Fruit fly (Drosophila melanogaster) whole organism, wandering third instar larva: ENCODE measurements around the gene Osbp.

Experiments
- CG9705 ChIP-seq: fragments of 200-800 bp; sonication (Bioruptor generic); optimal IDR thresholded peaks from 2 replicates; lab custom pipeline; 2018; ENCODE audit warnings: missing biosample characterization, mild to moderate bottlenecking, missing genetic modification characterization
- CrebA ChIP-seq: fragments of 200-800 bp; sonication (Bioruptor generic); optimal IDR thresholded peaks from 2 replicates; lab custom pipeline; 2016; ENCODE audit warnings: missing biosample characterization, mild to moderate bottlenecking, missing genetic modification characterization, borderline replicate concordance
- Dfd ChIP-seq: fragments of >200 bp; optimal IDR thresholded peaks from 2 replicates; lab custom pipeline; 2017; ENCODE audit warnings: missing biosample characterization, missing genetic modification characterization
- Dif ChIP-seq: fragments of 200-275, 200-300 bp; sonication (Bioruptor generic); optimal IDR thresholded peaks from 2 replicates; lab custom pipeline; 2018; ENCODE audit warnings: missing biosample characterization, missing genetic modification characterization; ENCODE audit not compliant: partially characterized antibody
- GATAd ChIP-seq: sonication (Bioruptor generic); optimal IDR thresholded peaks from 2 replicates; lab custom pipeline; 2016; ENCODE audit warnings: missing biosample characterization, missing genetic modification characterization
- HLH106 ChIP-seq: fragments of 200-800 bp; optimal IDR thresholded peaks from 3 replicates; lab custom pipeline; 2019; ENCODE audit warnings: missing biosample characterization, mild to moderate bottlenecking, missing genetic modification characterization, moderate library complexity
- Hnf4 ChIP-seq: fragments of 200-800 bp; sonication (Bioruptor generic); optimal IDR thresholded peaks from 2 replicates; lab custom pipeline; 2016; ENCODE audit warnings: missing biosample characterization, mild to moderate bottlenecking, missing genetic modification characterization
- Hr83 ChIP-seq: fragments of 200-300 bp; sonication (Bioruptor generic); optimal IDR thresholded peaks from 2 replicates; lab custom pipeline; 2016; ENCODE audit warnings: missing biosample characterization, mild to moderate bottlenecking, missing genetic modification characterization, moderate library complexity; ENCODE audit not compliant: poor library complexity, severe bottlenecking
- Jra ChIP-seq: sonication (Bioruptor generic); optimal IDR thresholded peaks from 2 replicates; lab custom pipeline; 2016; ENCODE audit warnings: missing biosample characterization, missing genetic modification characterization
- Mio ChIP-seq: sonication (Bioruptor generic); optimal IDR thresholded peaks from 2 replicates; lab custom pipeline; 2016; ENCODE audit warnings: missing biosample characterization, missing genetic modification characterization
- Myc ChIP-seq: fragments of >200 bp; optimal IDR thresholded peaks from 2 replicates; lab custom pipeline; 2017
- N ChIP-seq: fragments of >200 bp; optimal IDR thresholded peaks from 2 replicates; lab custom pipeline; 2018; ENCODE audit warnings: missing biosample characterization, missing external identifiers, missing genetic modification characterization
- OdsH ChIP-seq: fragments of 200-800 bp; sonication (Bioruptor generic); optimal IDR thresholded peaks from 2 replicates; lab custom pipeline; 2016; ENCODE audit warnings: missing biosample characterization, mild to moderate bottlenecking, missing genetic modification characterization
- Rel ChIP-seq, 2 experiments: fragments of 200-800 bp; sonication (Bioruptor generic) in 1 of 2; optimal IDR thresholded peaks; 2 replicates in 1 of 2; 3 replicates in 1 of 2; lab custom pipeline; 2016 to 2019; ENCODE audit warnings: mild to moderate bottlenecking in 2 of 2, missing biosample characterization in 2 of 2, missing genetic modification characterization in 2 of 2, moderate library complexity in 1 of 2
- Sp1 ChIP-seq: fragments of 200-800 bp; sonication (Bioruptor generic); optimal IDR thresholded peaks from 3 replicates; lab custom pipeline; 2019; ENCODE audit warnings: missing biosample characterization, mild to moderate bottlenecking, missing genetic modification characterization, moderate library complexity
- Vsx2 ChIP-seq: fragments of 200-300, 225-300 bp; sonication (Bioruptor generic); optimal IDR thresholded peaks from 2 replicates; lab custom pipeline; 2018; ENCODE audit warnings: missing biosample characterization, missing genetic modification characterization; ENCODE audit not compliant: partially characterized antibody
- br ChIP-seq: fragments of 200-800 bp; sonication (Bioruptor generic); optimal IDR thresholded peaks from 2 replicates; lab custom pipeline; 2016; ENCODE audit warnings: missing biosample characterization, missing genetic modification characterization
- brk ChIP-seq: fragments of 200-800 bp; sonication (Bioruptor generic); optimal IDR thresholded peaks from 2 replicates; lab custom pipeline; 2016; ENCODE audit warnings: missing biosample characterization, mild to moderate bottlenecking, missing genetic modification characterization
- dl ChIP-seq, 2 experiments: fragments of 175-275, 200-275 bp in 1 of 2; fragments of 200-275 bp in 1 of 2; sonication (Bioruptor generic); optimal IDR thresholded peaks; lab custom pipeline; 2018; ENCODE audit warnings: mild to moderate bottlenecking in 2 of 2, missing biosample characterization in 2 of 2, missing genetic modification characterization in 2 of 2, moderate library complexity in 2 of 2; ENCODE audit not compliant: partially characterized antibody in 2 of 2, insufficient read depth in 1 of 2
- dmrt93B ChIP-seq: fragments of 200-800 bp; sonication (Bioruptor generic); optimal IDR thresholded peaks from 2 replicates; lab custom pipeline; 2018; ENCODE audit warnings: missing biosample characterization, mild to moderate bottlenecking, missing genetic modification characterization
- ey ChIP-seq: fragments of 200-800 bp; sonication (Bioruptor generic); optimal IDR thresholded peaks from 2 replicates; lab custom pipeline; 2016; ENCODE audit warnings: missing biosample characterization, missing genetic modification characterization
- foxo ChIP-seq, 2 experiments: fragments of 200-800 bp; sonication (Bioruptor generic); optimal IDR thresholded peaks; 2 replicates in 1 of 2; 3 replicates in 1 of 2; lab custom pipeline; 2016 to 2017; ENCODE audit warnings: missing biosample characterization in 2 of 2, missing genetic modification characterization in 2 of 2
- fru ChIP-seq: fragments of 200-800 bp; sonication (Bioruptor generic); optimal IDR thresholded peaks from 3 replicates; lab custom pipeline; 2016; ENCODE audit warnings: missing biosample characterization, mild to moderate bottlenecking, missing genetic modification characterization
- h ChIP-seq: fragments of 200-800 bp; sonication (Bioruptor generic); optimal IDR thresholded peaks from 3 replicates; lab custom pipeline; 2016; ENCODE audit warnings: missing biosample characterization, mild to moderate bottlenecking, missing genetic modification characterization
- jim ChIP-seq: fragments of 175-275, 200-325 bp; sonication (Bioruptor generic); optimal IDR thresholded peaks from 2 replicates; lab custom pipeline; 2016; ENCODE audit warnings: missing biosample characterization, mild to moderate bottlenecking, missing genetic modification characterization
- pan ChIP-seq: fragments of >200 bp; optimal IDR thresholded peaks from 2 replicates; lab custom pipeline; 2017
- psq ChIP-seq: fragments of 200-800 bp; sonication (Bioruptor generic); optimal IDR thresholded peaks from 3 replicates; lab custom pipeline; 2017; ENCODE audit warnings: missing biosample characterization, mild to moderate bottlenecking, missing genetic modification characterization, moderate library complexity
- rgr ChIP-seq: fragments of 200-800 bp; sonication (Bioruptor generic); optimal IDR thresholded peaks from 3 replicates; lab custom pipeline; 2016; ENCODE audit warnings: missing biosample characterization, mild to moderate bottlenecking, missing genetic modification characterization
- sage ChIP-seq: fragments of 200-800 bp; sonication (Bioruptor generic); optimal IDR thresholded peaks from 2 replicates; lab custom pipeline; 2016; ENCODE audit warnings: missing biosample characterization, mild to moderate bottlenecking, missing genetic modification characterization
- tai ChIP-seq: sonication (Bioruptor generic); optimal IDR thresholded peaks from 2 replicates; lab custom pipeline; 2016; ENCODE audit warnings: missing biosample characterization, missing genetic modification characterization
- woc ChIP-seq: sonication (Bioruptor generic); optimal IDR thresholded peaks from 2 replicates; lab custom pipeline; 2016; ENCODE audit warnings: missing biosample characterization, mild to moderate bottlenecking, missing genetic modification characterization

Osbp gene

dm6 chr3R:24938049-24938448 lies at the start of gene Osbp:
TSS of gene Osbp (minus strand) at chr3R:24938222.
- peak; percentile 35 for TF ChIP-seq CG9705 (GFP tag; lab: Kevin White, UChicago)
- peak; percentile 44 for TF ChIP-seq Hr83 (GFP tag; lab: Kevin White, UChicago)
- TF ChIP-seq Sp1 (GFP tag; lab: Kevin White, UChicago) = no peak
- TF ChIP-seq N = peak; percentile 26
- no peak for TF ChIP-seq Rel (GFP tag; optimal IDR thresholded peaks at IDR 0.05; lab: Kevin White, UChicago)
- peak; percentile 29 for TF ChIP-seq Rel (tag; optimal IDR thresholded peaks at IDR 0.05; lab: Kevin White, UChicago)

dm6 chr3R:24985029-24985685 lies 47.1 kb upstream of the Osbp start:
- no peak for TF ChIP-seq psq
- no peak for TF ChIP-seq h (GFP tag; lab: Kevin White, UChicago)
- no peak for TF ChIP-seq foxo (GFP tag; optimal IDR thresholded peaks at IDR 0.05; lab: Kevin White, UChicago)
- no peak for TF ChIP-seq GATAd (GFP tag; lab: Kevin White, UChicago)
- TF ChIP-seq HLH106 = no peak
- no peak for TF ChIP-seq Dif
- no peak for TF ChIP-seq pan (lab: Kevin White, UChicago)
- TF ChIP-seq sage (GFP tag; lab: Kevin White, UChicago) = no peak
- no peak for TF ChIP-seq dmrt93B (GFP tag; lab: Kevin White, UChicago)
- no peak for TF ChIP-seq Jra (GFP tag; lab: Kevin White, UChicago)
- no peak for TF ChIP-seq woc (GFP tag; lab: Kevin White, UChicago)
- no peak for TF ChIP-seq N
- peak; percentile 19 for TF ChIP-seq CrebA
- no peak for TF ChIP-seq Vsx2 (GFP tag; lab: Kevin White, UChicago)
- no peak for TF ChIP-seq ey (GFP tag; lab: Kevin White, UChicago)
- peak; percentile 14 for TF ChIP-seq Rel (GFP tag; optimal IDR thresholded peaks at IDR 0.05; lab: Kevin White, UChicago)
- TF ChIP-seq Rel (tag; optimal IDR thresholded peaks at IDR 0.05; lab: Kevin White, UChicago) = no peak

- TF ChIP-seq Vsx2 (GFP tag; lab: Kevin White, UChicago) (no peak), Sp1 (GFP tag; lab: Kevin White, UChicago) (peak; percentile 90), Dfd (GFP tag; lab: Kevin White, UChicago) (peak; percentile 91), Rel (GFP tag; optimal IDR thresholded peaks at IDR 0.05; lab: Kevin White, UChicago) (no peak), Rel (tag; optimal IDR thresholded peaks at IDR 0.05; lab: Kevin White, UChicago) (peak; percentile 10), Hr83 (GFP tag; lab: Kevin White, UChicago) (no peak), tai (peak; percentile 12), Mio (GFP tag; lab: Kevin White, UChicago) (no peak), foxo (GFP tag; optimal IDR thresholded peaks at IDR 0.05; lab: Kevin White, UChicago) (peak in 1 of 2 experiments; percentile 89), HLH106 (peak; percentile 89), sage (GFP tag; lab: Kevin White, UChicago) (peak; percentile 26), brk (peak; percentile 37), pan (lab: Kevin White, UChicago) (no peak), woc (GFP tag; lab: Kevin White, UChicago) (peak; percentile 33), jim (GFP tag; lab: Kevin White, UChicago) (no peak), CrebA (no peak), rgr (GFP tag; lab: Kevin White, UChicago) (peak; percentile 81), h (GFP tag; lab: Kevin White, UChicago) (peak; percentile 76), dl (GFP tag; optimal IDR thresholded peaks at IDR 0.05; lab: Kevin White, UChicago; ENCODE audit: insufficient read depth in 1 of 2, partially characterized antibody in 2 of 2) (no peak), fru (GFP tag; lab: Kevin White, UChicago) (peak; percentile 78), CG9705 (GFP tag; lab: Kevin White, UChicago) (peak; percentile 65), psq (peak; percentile 87), dmrt93B (GFP tag; lab: Kevin White, UChicago) (peak; percentile 79), br (peak; percentile 61), OdsH (GFP tag; lab: Kevin White, UChicago) (peak; percentile 86), Hnf4 (peak; percentile 53), Myc (no peak), ey (GFP tag; lab: Kevin White, UChicago) (peak; percentile 55)
These were observed 45.8 kb upstream of the Osbp start, which contains the start of gene tnc for dm6 chr3R:24983537-24984501. TSS of gene tnc (plus strand) at chr3R:24984384.
